Worm (Caenorhabditis elegans) whole organism, late embryonic: ENCODE results near the gene col-149.

Experiments
- ama-1 ChIP-seq: fragments of 150-350 bp; optimal IDR thresholded peaks from 2 replicates; lab custom pipeline; 2014
- ceh-31 ChIP-seq: sonication (generic microtip); optimal IDR thresholded peaks from 2 replicates; lab custom pipeline; 2016; ENCODE audit warnings: missing genetic modification characterization, missing compliant biosample characterization
- ceh-34 ChIP-seq: sonication (generic microtip); optimal IDR thresholded peaks from 2 replicates; lab custom pipeline; 2016; ENCODE audit warnings: mild to moderate bottlenecking, missing genetic modification characterization, missing compliant biosample characterization
- hlh-13 ChIP-seq: fragments of 200-800 bp; sonication (Bioruptor generic); optimal IDR thresholded peaks from 2 replicates; lab custom pipeline; 2018; ENCODE audit warnings: mild to moderate bottlenecking, missing genetic modification characterization, missing compliant biosample characterization
- hlh-6 ChIP-seq: sonication (generic microtip); optimal IDR thresholded peaks from 2 replicates; lab custom pipeline; 2016; ENCODE audit warnings: missing genotype, missing genetic modification characterization, missing compliant biosample characterization
- pqm-1 ChIP-seq: sonication (generic microtip); optimal IDR thresholded peaks from 2 replicates; lab custom pipeline; 2016; ENCODE audit warnings: missing genetic modification characterization, missing compliant biosample characterization
- sox-2 ChIP-seq: fragments of 200-800 bp; sonication (Bioruptor generic); IDR thresholded peaks from 2 replicates; pipeline ENCODE4 v1.3.6; 2022; ENCODE audit warnings: missing genetic modification reagents, missing genetic modification characterization, missing compliant biosample characterization
- sox-4 ChIP-seq: sonication (generic microtip); optimal IDR thresholded peaks from 2 replicates; lab custom pipeline; 2017; ENCODE audit warnings: mild to moderate bottlenecking, missing genetic modification characterization, inconsistent platforms, missing compliant biosample characterization
- unc-86 ChIP-seq: sonication (generic microtip); optimal IDR thresholded peaks from 2 replicates; lab custom pipeline; 2016; ENCODE audit warnings: missing genetic modification characterization, missing compliant biosample characterization
- zip-5 ChIP-seq: sonication (generic microtip); optimal IDR thresholded peaks from 2 replicates; lab custom pipeline; 2016; ENCODE audit warnings: missing genetic modification characterization, missing compliant biosample characterization

- TF ChIP-seq ceh-34 (tag; lab: Kevin White, UChicago) = no peak
- TF ChIP-seq sox-4 (tag; lab: Kevin White, UChicago) = no peak
- no peak for TF ChIP-seq hlh-6 (tag; lab: Kevin White, UChicago)
- no peak for TF ChIP-seq ama-1 (lab: Kevin White, UChicago)
- no peak for TF ChIP-seq zip-5 (tag; lab: Kevin White, UChicago)
- TF ChIP-seq hlh-13 (GFP tag; lab: Kevin White, UChicago) = no peak
- TF ChIP-seq sox-2 (GFP tag; lab: Robert Waterston, UW) = no peak
- no peak for TF ChIP-seq unc-86 (tag; lab: Kevin White, UChicago)
- no peak for TF ChIP-seq pqm-1
- TF ChIP-seq ceh-31 (tag; lab: Kevin White, UChicago) = no peak
Observed at ce11 chrV:10246443-10246885, 46.2 kb downstream of the col-149 start.
